Worm (Caenorhabditis elegans) whole organism, young adult: ENCODE results near the gene mccc-1.

Experiments used
- B0336.3 ChIP-seq: fragments of 200-800 bp; sonication (Bioruptor generic); IDR thresholded peaks from 2 replicates; pipeline ENCODE4 v1.3.6; 2022; ENCODE audit warnings: missing genetic modification characterization, missing compliant biosample characterization
- T26A5.8 ChIP-seq: sonication (generic microtip); optimal IDR thresholded peaks from 2 replicates; lab custom pipeline; 2016; ENCODE audit warnings: missing genetic modification characterization, missing compliant biosample characterization
- Y53G8AR.9 ChIP-seq: fragments of 200-800 bp; sonication (Bioruptor generic); conservative IDR thresholded peaks from 2 replicates; pipeline ENCODE4 v1.3.6; 2022; ENCODE audit warnings: missing genetic modification reagents, missing genetic modification characterization, missing compliant biosample characterization
- ZK185.1 ChIP-seq: sonication (generic microtip); optimal IDR thresholded peaks from 2 replicates; lab custom pipeline; 2016; ENCODE audit warnings: mild to moderate bottlenecking, missing genetic modification characterization, missing compliant biosample characterization; ENCODE audit not compliant: poor library complexity, severe bottlenecking
- ama-1 ChIP-seq, 3 experiments: fragments of 150-350 bp in 1 of 3; sonication (generic microtip) in 2 of 3; optimal IDR thresholded peaks; 2 replicates each; lab custom pipeline; 2014 to 2018; ENCODE audit warnings: missing biosample characterization in 2 of 3, missing genetic modification characterization in 2 of 3, missing genetic modification reagents in 2 of 3
- atf-7 ChIP-seq: sonication (generic microtip); optimal IDR thresholded peaks from 2 replicates; lab custom pipeline; 2017; ENCODE audit warnings: mild to moderate bottlenecking, missing genetic modification characterization, missing compliant biosample characterization
- attf-3 ChIP-seq: fragments of 200-800 bp; sonication (Bioruptor generic); conservative IDR thresholded peaks from 2 replicates; pipeline ENCODE4 v1.3.6; 2022; ENCODE audit warnings: missing genetic modification reagents, missing genetic modification characterization, missing compliant biosample characterization
- attf-5 ChIP-seq: fragments of 200-800 bp; sonication (Bioruptor generic); optimal IDR thresholded peaks from 2 replicates; lab custom pipeline; 2018; ENCODE audit warnings: mild to moderate bottlenecking, missing genetic modification characterization, missing compliant biosample characterization
- attf-6 ChIP-seq: fragments of 200-800 bp; sonication (Bioruptor generic); IDR thresholded peaks from 2 replicates; pipeline ENCODE4 v1.3.6; 2022; ENCODE audit warnings: missing genetic modification reagents, missing genetic modification characterization, missing compliant biosample characterization
- cebp-1 ChIP-seq, 2 experiments: fragments of 200-800 bp in 1 of 2; sonication (Bioruptor generic) in 1 of 2; sonication (generic microtip) in 1 of 2; IDR thresholded peaks in 1 of 2; optimal IDR thresholded peaks in 1 of 2; 2 replicates each; pipeline versions ENCODE4 v1.3.6 to Lab custom; 2017 to 2022; ENCODE audit warnings: missing compliant biosample characterization in 2 of 2, missing genetic modification characterization in 2 of 2, mild to moderate bottlenecking in 1 of 2, missing genetic modification reagents in 1 of 2, moderate library complexity in 1 of 2
- ceh-100 ChIP-seq: fragments of 200-800 bp; sonication (Bioruptor generic); IDR thresholded peaks from 2 replicates; pipeline ENCODE4 v1.3.6; 2022; ENCODE audit warnings: missing genetic modification reagents, missing genetic modification characterization, missing compliant biosample characterization
- ceh-27 ChIP-seq: fragments of 200-800 bp; sonication (Bioruptor generic); optimal IDR thresholded peaks from 2 replicates; lab custom pipeline; 2018; ENCODE audit warnings: mild to moderate bottlenecking, missing genetic modification characterization, moderate library complexity, missing compliant biosample characterization
- ceh-40 ChIP-seq: fragments of 200-800 bp; sonication (Bioruptor generic); IDR thresholded peaks from 2 replicates; pipeline ENCODE4 v1.3.6; 2022; ENCODE audit warnings: missing genetic modification characterization, missing compliant biosample characterization
- hlh-12 ChIP-seq: sonication (generic microtip); optimal IDR thresholded peaks from 2 replicates; lab custom pipeline; 2016; ENCODE audit warnings: missing genetic modification characterization, missing compliant biosample characterization
- hmg-20 ChIP-seq: fragments of 200-800 bp; sonication (Bioruptor generic); IDR thresholded peaks from 2 replicates; pipeline ENCODE4 v1.3.6; 2022; ENCODE audit warnings: missing genetic modification reagents, missing genetic modification characterization, missing compliant biosample characterization
- let-607 ChIP-seq, 2 experiments: fragments of 200-800 bp in 1 of 2; sonication (Bioruptor generic) in 1 of 2; sonication (generic microtip) in 1 of 2; optimal IDR thresholded peaks; 2 replicates each; lab custom pipeline; 2016 to 2018; ENCODE audit warnings: mild to moderate bottlenecking in 2 of 2, missing compliant biosample characterization in 2 of 2, missing genetic modification characterization in 2 of 2, moderate library complexity in 2 of 2, missing genotype in 1 of 2
- lin-35 ChIP-seq, 3 experiments: fragments of 150-350 bp in 2 of 3; sonication (generic microtip) in 1 of 3; optimal IDR thresholded peaks; 2 replicates each; lab custom pipeline; 2014 to 2018; ENCODE audit warnings: missing biosample characterization in 3 of 3, missing genetic modification characterization in 3 of 3, missing genetic modification reagents in 3 of 3
- lin-40 ChIP-seq: sonication (generic microtip); optimal IDR thresholded peaks from 2 replicates; lab custom pipeline; 2016; ENCODE audit warnings: missing genetic modification characterization, mild to moderate bottlenecking, missing compliant biosample characterization, missing genotype, missing genetic modification reagents
- lsy-27 ChIP-seq: sonication (generic microtip); optimal IDR thresholded peaks from 2 replicates; lab custom pipeline; 2017; ENCODE audit warnings: missing genetic modification characterization, mild to moderate bottlenecking, missing compliant biosample characterization, antibody characterized with exemption, missing genotype, borderline replicate concordance; ENCODE audit not compliant: insufficient read depth
- madf-10 ChIP-seq: sonication (generic microtip); optimal IDR thresholded peaks from 2 replicates; lab custom pipeline; 2016; ENCODE audit warnings: mild to moderate bottlenecking, missing genetic modification characterization, missing compliant biosample characterization
- mes-4 ChIP-seq: sonication (generic microtip); optimal IDR thresholded peaks from 2 replicates; lab custom pipeline; 2016; ENCODE audit warnings: missing genotype, missing genetic modification characterization, missing compliant biosample characterization
- nfya-2 ChIP-seq: fragments of 200-800 bp; sonication (Bioruptor generic); IDR thresholded peaks from 2 replicates; pipeline ENCODE4 v1.3.6; 2022; ENCODE audit warnings: missing genetic modification reagents, missing genetic modification characterization, missing compliant biosample characterization
- nfyb-1 ChIP-seq: fragments of 200-800 bp; sonication (Bioruptor generic); IDR thresholded peaks from 2 replicates; pipeline ENCODE4 v1.3.6; 2022; ENCODE audit warnings: missing genetic modification reagents, missing genetic modification characterization, missing compliant biosample characterization
- nhr-120 ChIP-seq: fragments of 200-800 bp; sonication (Bioruptor generic); IDR thresholded peaks from 2 replicates; pipeline ENCODE4 v1.3.6; 2022; ENCODE audit warnings: missing genetic modification characterization, missing compliant biosample characterization
- nhr-27 ChIP-seq: fragments of 200-800 bp; sonication (Bioruptor generic); optimal IDR thresholded peaks from 2 replicates; lab custom pipeline; 2018; ENCODE audit warnings: mild to moderate bottlenecking, missing genetic modification characterization, moderate library complexity, missing compliant biosample characterization
- nhr-80 ChIP-seq: sonication (generic microtip); optimal IDR thresholded peaks from 2 replicates; lab custom pipeline; 2016; ENCODE audit warnings: missing genetic modification characterization, missing compliant biosample characterization
- sea-2 ChIP-seq: fragments of 200-800 bp; sonication (Bioruptor generic); IDR thresholded peaks from 2 replicates; pipeline ENCODE4 v1.3.6; 2022; ENCODE audit warnings: missing genetic modification characterization, missing compliant biosample characterization
- snpc-1.1 ChIP-seq: sonication (generic microtip); optimal IDR thresholded peaks from 2 replicates; lab custom pipeline; 2017; ENCODE audit warnings: missing genetic modification characterization, mild to moderate bottlenecking, missing compliant biosample characterization, antibody characterized with exemption, moderate library complexity, missing genotype, missing genetic modification reagents; ENCODE audit not compliant: insufficient read depth
- tbp1 ChIP-seq: fragments of 200-800 bp; sonication (Bioruptor generic); optimal IDR thresholded peaks from 2 replicates; lab custom pipeline; 2018; ENCODE audit warnings: mild to moderate bottlenecking, missing genetic modification characterization, missing compliant biosample characterization
- tlf-1 ChIP-seq: fragments of 200-800 bp; sonication (Bioruptor generic); optimal IDR thresholded peaks from 2 replicates; lab custom pipeline; 2018; ENCODE audit warnings: mild to moderate bottlenecking, missing genetic modification characterization, missing compliant biosample characterization
- zfh-2 ChIP-seq: fragments of 200-800 bp; sonication (Bioruptor generic); conservative IDR thresholded peaks from 2 replicates; pipeline ENCODE4 v1.3.6; 2022; ENCODE audit warnings: missing genetic modification reagents, missing genetic modification characterization, missing compliant biosample characterization
- ztf-22 ChIP-seq: fragments of 200-800 bp; sonication (Bioruptor generic); optimal IDR thresholded peaks from 2 replicates; lab custom pipeline; 2018; ENCODE audit warnings: mild to moderate bottlenecking, missing genetic modification characterization, moderate library complexity, missing compliant biosample characterization
- ztf-26 ChIP-seq: sonication (generic microtip); optimal IDR thresholded peaks from 2 replicates; lab custom pipeline; 2017; ENCODE audit warnings: missing genetic modification characterization, missing compliant biosample characterization

Gene mccc-1

ce11 chrIV:9873837-9874236, 10.5 kb upstream of the mccc-1 start (continued):
- no peak for TF ChIP-seq mes-4
- TF ChIP-seq attf-5 (GFP tag; lab: Kevin White, UChicago), result peak; percentile 51
- TF ChIP-seq T26A5.8 (tag; lab: Kevin White, UChicago), result no peak
- TF ChIP-seq attf-6, result no peak
- no peak for TF ChIP-seq ama-1 (optimal IDR thresholded peaks at IDR 0.05; lab: Kevin White, UChicago)
- no peak for TF ChIP-seq ama-1 (GFP tag; optimal IDR thresholded peaks at IDR 0.05; lab: Kevin White, UChicago)
- TF ChIP-seq ZK185.1 (tag; lab: Kevin White, UChicago), result peak; percentile 36
- no peak for TF ChIP-seq B0336.3 (GFP tag; lab: Robert Waterston, UW)
- no peak for TF ChIP-seq hmg-20 (GFP tag; lab: Robert Waterston, UW)
- TF ChIP-seq sea-2 (GFP tag; lab: Robert Waterston, UW), result no peak
- TF ChIP-seq lin-40, result peak; percentile 16
- TF ChIP-seq madf-10 (tag; lab: Kevin White, UChicago), result peak; percentile 9
- peak; percentile 53 for TF ChIP-seq nhr-80 (tag; lab: Kevin White, UChicago)

ce11 chrIV:9875646-9876045, 8.7 kb upstream of the mccc-1 start:
- TF ChIP-seq atf-7 (tag; lab: Kevin White, UChicago) (peak; percentile 0), let-607 (tag; optimal IDR thresholded peaks at IDR 0.05; lab: Kevin White, UChicago) (peak in 1 of 2 experiments; percentile 8), cebp-1 (GFP tag; IDR thresholded peaks at IDR 0.05; lab: Robert Waterston, UW) (no peak), cebp-1 (tag; optimal IDR thresholded peaks at IDR 0.05; lab: Kevin White, UChicago) (peak; percentile 47), lin-40 (peak; percentile 52), ceh-27 (no peak), hmg-20 (GFP tag; lab: Robert Waterston, UW) (no peak), attf-5 (GFP tag; lab: Kevin White, UChicago) (peak; percentile 14), nhr-80 (tag; lab: Kevin White, UChicago) (peak; percentile 89), lin-35 (GFP tag; optimal IDR thresholded peaks at IDR 0.05; lab: Kevin White, UChicago) (no peak), tbp1 (GFP tag; lab: Kevin White, UChicago) (no peak), Y53G8AR.9 (GFP tag; lab: Robert Waterston, UW) (no peak)

- TF ChIP-seq cebp-1 (GFP tag; IDR thresholded peaks at IDR 0.05; lab: Robert Waterston, UW) (no peak), cebp-1 (tag; optimal IDR thresholded peaks at IDR 0.05; lab: Kevin White, UChicago) (no peak), tlf-1 (GFP tag; lab: Kevin White, UChicago) (no peak), snpc-1.1 (tag; lab: Kevin White, UChicago) (no peak), lin-35 (GFP tag; optimal IDR thresholded peaks at IDR 0.05; lab: Kevin White, UChicago) (no peak), ZK185.1 (tag; lab: Kevin White, UChicago) (no peak), T26A5.8 (tag; lab: Kevin White, UChicago) (no peak), zfh-2 (GFP tag; lab: Robert Waterston, UW) (no peak), ceh-100 (GFP tag; lab: Robert Waterston, UW) (no peak), nfyb-1 (no peak), ztf-26 (tag; lab: Kevin White, UChicago) (no peak), nhr-120 (no peak), B0336.3 (GFP tag; lab: Robert Waterston, UW) (no peak), nfya-2 (no peak), attf-3 (no peak)
Observed at ce11 chrIV:9878893-9879379, 5.4 kb upstream of the mccc-1 start, which contains the start of gene nhr-4. Gene nhr-4, plus strand, starts transcription at chrIV:9879329.

DNA sequence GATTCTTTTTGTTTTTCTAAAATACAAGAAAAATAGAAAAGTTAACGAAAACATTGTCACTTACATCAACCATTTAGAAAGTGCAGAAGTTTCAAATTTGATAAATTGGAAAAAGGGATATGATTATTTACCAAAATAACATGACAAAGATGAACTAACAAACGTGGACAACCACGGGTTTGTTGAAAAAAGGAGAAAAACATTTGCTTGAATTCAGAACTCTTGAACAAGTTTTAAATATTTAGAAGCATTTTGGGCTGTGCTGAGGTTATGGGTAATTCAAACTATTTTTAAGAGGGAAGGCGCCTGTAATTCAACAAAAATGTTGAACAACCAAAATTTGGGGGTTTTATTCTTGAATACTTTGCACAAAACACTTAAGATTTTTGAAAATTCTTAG, 5.5 kb downstream of the mccc-1 start, which contains the start of gene ttbk-3:
TSS of gene ttbk-3 (minus strand) at position 101 of the 400 bp plus-strand sequence.
- no peak for TF ChIP-seq hlh-12 (tag; lab: Kevin White, UChicago)
- no peak for TF ChIP-seq ceh-40 (GFP tag; lab: Robert Waterston, UW)
- no peak for TF ChIP-seq ztf-22 (GFP tag; lab: Kevin White, UChicago)
- TF ChIP-seq ztf-26 (tag; lab: Kevin White, UChicago), result no peak
- no peak for TF ChIP-seq ZK185.1 (tag; lab: Kevin White, UChicago)
- no peak for TF ChIP-seq lsy-27 (tag; lab: Kevin White, UChicago)
- TF ChIP-seq zfh-2 (GFP tag; lab: Robert Waterston, UW), result no peak
- no peak for TF ChIP-seq nhr-27 (tag; lab: Kevin White, UChicago)
